Worm (Caenorhabditis elegans): ENCODE results near the gene wht-5.
"Not testable (repeated sequence)": the region's sequence is repeated elsewhere in the genome, so short reads cannot be mapped to it uniquely, and the experiment has no call there.

ce11 chrIV:12326932-12327331 is 10.4 kb upstream of the wht-5 start, which contains the start of gene F19B6.3:
- TF ChIP-seq tab-1 (GFP tag; IDR thresholded peaks at IDR 0.05); klf-2 (GFP tag; conservative IDR thresholded peaks at IDR 0.05); ztf-23 (GFP tag; IDR thresholded peaks at IDR 0.05): not testable (repeated sequence)

Data from whole organism, midembryonic.